Worm (Caenorhabditis elegans): Measurements from ENCODE around the gene F32D8.2.

Gene F32D8.2

DNA sequence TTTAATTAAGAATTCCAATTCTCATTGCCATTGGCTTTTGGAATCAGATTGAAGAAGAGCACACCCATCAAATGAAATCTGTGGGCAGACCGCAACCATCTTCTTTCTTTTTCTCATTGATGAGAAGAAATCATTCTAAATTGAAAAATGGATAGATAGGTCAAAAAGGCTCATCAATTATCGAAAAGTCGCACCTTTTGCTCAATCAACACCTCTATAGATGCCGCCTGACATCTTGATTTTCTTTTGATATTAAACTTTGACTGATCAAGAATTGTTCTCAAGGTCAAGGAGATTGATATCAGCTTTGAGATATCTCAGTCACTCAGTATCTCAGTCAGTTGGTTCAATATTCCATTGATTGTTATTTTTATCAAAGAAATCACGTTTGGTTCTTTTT lies 26.4 kb downstream of the F32D8.2 start:
- TF ChIP-seq lin-13 (tag; optimal IDR thresholded peaks at IDR 0.05) (no peak), mls-2 (tag; optimal IDR thresholded peaks at IDR 0.05) (no peak)

DNA sequence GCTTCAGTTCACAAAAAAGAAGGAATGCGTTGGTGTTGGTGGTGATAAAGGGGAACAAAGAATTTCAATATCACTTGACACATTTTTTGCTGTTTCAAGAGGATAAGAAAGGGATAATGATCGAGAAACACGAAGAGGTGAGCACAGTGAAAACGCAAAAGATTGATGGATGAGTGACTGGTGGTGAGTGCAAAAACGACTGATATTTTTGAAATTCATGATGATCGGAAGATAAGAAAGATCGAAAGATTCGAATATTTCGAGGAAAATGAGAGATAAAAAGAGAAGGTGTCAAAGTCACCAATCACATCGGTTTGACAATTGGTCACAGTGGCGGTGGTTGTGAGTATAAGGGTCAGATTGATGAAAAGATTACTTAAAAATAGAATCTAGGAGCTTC lies 32.3 kb downstream of the F32D8.2 start:
- no peak for TF ChIP-seq zip-8 (tag; optimal IDR thresholded peaks at IDR 0.05)
- peak; percentile 81 for TF ChIP-seq unc-62 (GFP tag; optimal IDR thresholded peaks at IDR 0.05)

DNA sequence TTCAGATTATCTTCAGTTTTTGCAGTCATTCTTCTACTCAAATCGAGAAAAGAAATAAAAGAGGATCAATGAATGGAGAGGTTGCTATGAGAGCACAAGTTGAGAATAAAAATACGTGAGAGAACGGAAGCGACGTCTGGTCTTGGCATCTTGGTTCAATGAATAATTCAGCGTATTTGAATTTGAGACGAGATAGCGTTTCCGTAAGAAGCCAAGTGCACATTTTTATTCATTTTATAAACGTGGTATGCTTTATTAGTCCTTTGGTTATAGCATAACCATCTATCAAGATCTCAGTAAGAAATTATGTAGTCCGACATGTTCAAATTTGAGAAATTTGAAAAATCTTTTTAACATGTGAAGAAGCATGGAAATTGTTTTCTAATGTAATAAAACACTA lies 34.8 kb downstream of the F32D8.2 start, which contains the start of gene F58B4.2:
TSS of gene F58B4.2 (minus strand) at position 101 of the 400 bp plus-strand sequence.
- no peak for TF ChIP-seq nhr-12 (tag; optimal IDR thresholded peaks at IDR 0.05)
- no peak for TF ChIP-seq blmp-1 (tag; optimal IDR thresholded peaks at IDR 0.05)
- no peak for TF ChIP-seq elt-1 (tag; optimal IDR thresholded peaks at IDR 0.05; ENCODE audit: borderline replicate concordance, insufficient read depth)
- TF ChIP-seq nhr-28 (tag; optimal IDR thresholded peaks at IDR 0.05), result no peak
- TF ChIP-seq flh-1 (GFP tag; optimal IDR thresholded peaks at IDR 0.05), result no peak
- TF ChIP-seq nhr-2 (tag; optimal IDR thresholded peaks at IDR 0.05), result no peak
- no peak for TF ChIP-seq pha-4 (tag; optimal IDR thresholded peaks at IDR 0.05)
- TF ChIP-seq lin-32 (GFP tag; optimal IDR thresholded peaks at IDR 0.05), result no peak
- no peak for TF ChIP-seq zip-8 (tag; optimal IDR thresholded peaks at IDR 0.05)

DNA sequence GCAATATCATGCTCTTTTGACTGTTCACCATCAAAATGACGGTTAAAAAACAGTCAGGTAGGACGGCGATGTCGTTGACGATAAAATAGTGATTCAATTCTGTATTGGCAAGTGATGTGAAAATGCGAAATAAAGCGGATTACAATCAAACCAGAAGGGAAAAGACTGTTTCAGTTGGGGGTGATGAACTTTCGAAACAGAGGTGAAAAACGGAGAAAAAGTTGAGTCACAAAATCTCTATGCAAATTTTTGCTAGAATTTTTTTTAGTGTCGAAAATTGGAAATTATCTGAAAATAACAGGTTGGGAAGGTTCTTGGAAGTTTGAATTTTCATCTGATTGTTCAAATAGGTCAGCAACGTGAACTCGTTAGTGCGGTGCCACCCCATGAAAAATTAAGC lies 38.2 kb downstream of the F32D8.2 start, which contains the start of gene nas-31:
TSS of gene nas-31 (minus strand) at position 101 of the 400 bp plus-strand sequence.
- no peak for TF ChIP-seq ceh-39 (tag; optimal IDR thresholded peaks at IDR 0.05)

DNA sequence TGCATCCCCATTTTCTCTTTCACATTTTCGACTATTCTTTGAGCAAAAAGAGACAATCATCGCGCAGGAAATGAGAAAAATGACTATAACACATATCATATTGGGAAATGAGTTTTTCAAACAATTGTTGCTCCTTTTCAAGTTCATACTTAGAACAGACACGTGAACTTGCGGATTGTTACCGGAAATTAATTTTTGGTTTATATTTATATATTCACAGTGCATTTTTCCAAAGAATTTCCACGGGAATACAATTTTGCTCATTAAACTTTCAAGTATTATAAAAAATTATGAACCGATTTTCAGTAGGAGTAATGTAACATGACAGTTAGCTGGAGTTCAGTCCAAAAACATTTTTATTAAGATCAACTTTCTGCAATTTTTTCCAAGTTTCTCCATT lies 39.7 kb downstream of the F32D8.2 start, which contains the start of gene F58B4.7:
TSS of gene F58B4.7 (minus strand) at position 101 of the 400 bp plus-strand sequence.
- TF ChIP-seq lsy-2 (tag; optimal IDR thresholded peaks at IDR 0.05) (no peak), drap-1 (GFP tag; optimal IDR thresholded peaks at IDR 0.05) (no peak), pha-4 (tag; optimal IDR thresholded peaks at IDR 0.05) (no peak), unc-62 (GFP tag; optimal IDR thresholded peaks at IDR 0.05) (no peak), ceh-39 (tag; optimal IDR thresholded peaks at IDR 0.05) (no peak), nhr-12 (tag; optimal IDR thresholded peaks at IDR 0.05) (no peak), bed-3 (GFP tag; optimal IDR thresholded peaks at IDR 0.05) (no peak), nhr-237 (tag; optimal IDR thresholded peaks at IDR 0.05) (no peak), cnd-1 (tag; optimal IDR thresholded peaks at IDR 0.05) (no peak), tbx-8 (GFP tag; optimal IDR thresholded peaks at IDR 0.05) (no peak), M03D4.4 (tag; optimal IDR thresholded peaks at IDR 0.05) (no peak), nhr-2 (tag; optimal IDR thresholded peaks at IDR 0.05) (no peak), snpc-4 (tag; optimal IDR thresholded peaks at IDR 0.05) (no peak)

DNA sequence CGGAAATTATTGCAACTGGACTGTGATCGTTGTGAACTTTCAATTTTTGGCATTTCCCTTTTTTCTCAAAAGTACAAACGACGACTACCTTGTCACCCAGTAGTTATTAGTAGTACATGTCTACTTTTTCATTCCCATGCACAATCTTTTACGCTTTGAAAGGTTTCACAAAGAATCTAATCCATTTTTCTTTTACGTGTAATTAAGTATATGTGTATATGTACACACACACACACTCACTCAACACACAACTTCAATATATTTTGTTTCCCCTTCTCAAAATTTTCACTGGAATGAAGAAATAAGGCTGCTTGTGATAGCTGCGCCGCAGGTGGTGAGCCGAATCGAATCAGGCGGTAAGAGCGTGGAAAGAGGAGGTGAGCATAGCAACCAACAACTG lies 41.2 kb downstream of the F32D8.2 start, which contains the start of gene F58B4.6:
TSS of gene F58B4.6 (plus strand) at position 301 of the 400 bp plus-strand sequence.
- TF ChIP-seq ces-1 (GFP tag; optimal IDR thresholded peaks at IDR 0.05) (peak; percentile 28), nhr-76 (tag; optimal IDR thresholded peaks at IDR 0.05) (no peak)

DNA sequence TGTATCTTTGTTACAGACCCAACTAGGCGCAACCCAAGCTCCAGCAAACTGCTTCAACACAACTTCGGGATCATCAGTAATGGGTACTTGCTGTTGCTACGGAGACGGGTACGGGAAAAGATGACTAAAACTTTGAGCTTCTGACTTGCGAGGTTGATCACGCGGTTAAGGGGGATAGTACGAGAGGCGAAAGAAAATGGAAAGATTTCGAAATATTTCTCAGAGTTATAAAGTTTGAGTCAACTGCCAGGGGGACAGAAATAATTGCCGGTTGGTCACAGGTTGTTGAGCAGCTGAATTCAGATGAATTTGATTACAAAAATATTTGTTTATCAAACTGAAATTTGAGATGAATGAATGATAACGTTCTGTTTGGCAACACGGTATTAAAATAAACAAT lies 42.1 kb downstream of the F32D8.2 start:
- no peak for TF ChIP-seq sem-2 (GFP tag; optimal IDR thresholded peaks at IDR 0.05)
- TF ChIP-seq cnd-1 (tag; optimal IDR thresholded peaks at IDR 0.05), result no peak
- TF ChIP-seq ham-2 (GFP tag; optimal IDR thresholded peaks at IDR 0.05), result no peak
- TF ChIP-seq mab-5 (tag; optimal IDR thresholded peaks at IDR 0.05), result no peak
- TF ChIP-seq mls-2 (tag; optimal IDR thresholded peaks at IDR 0.05), result no peak
- no peak for TF ChIP-seq unc-39 (tag; optimal IDR thresholded peaks at IDR 0.05)
- TF ChIP-seq lsy-2 (tag; optimal IDR thresholded peaks at IDR 0.05), result no peak
- TF ChIP-seq hlh-1 (tag; optimal IDR thresholded peaks at IDR 0.05), result no peak
- no peak for TF ChIP-seq nhr-2 (tag; optimal IDR thresholded peaks at IDR 0.05)
- no peak for TF ChIP-seq ztf-11 (tag; optimal IDR thresholded peaks at IDR 0.05)

Data from whole organism, mixed stage, embryonic.